In the genomic region with DNA sequence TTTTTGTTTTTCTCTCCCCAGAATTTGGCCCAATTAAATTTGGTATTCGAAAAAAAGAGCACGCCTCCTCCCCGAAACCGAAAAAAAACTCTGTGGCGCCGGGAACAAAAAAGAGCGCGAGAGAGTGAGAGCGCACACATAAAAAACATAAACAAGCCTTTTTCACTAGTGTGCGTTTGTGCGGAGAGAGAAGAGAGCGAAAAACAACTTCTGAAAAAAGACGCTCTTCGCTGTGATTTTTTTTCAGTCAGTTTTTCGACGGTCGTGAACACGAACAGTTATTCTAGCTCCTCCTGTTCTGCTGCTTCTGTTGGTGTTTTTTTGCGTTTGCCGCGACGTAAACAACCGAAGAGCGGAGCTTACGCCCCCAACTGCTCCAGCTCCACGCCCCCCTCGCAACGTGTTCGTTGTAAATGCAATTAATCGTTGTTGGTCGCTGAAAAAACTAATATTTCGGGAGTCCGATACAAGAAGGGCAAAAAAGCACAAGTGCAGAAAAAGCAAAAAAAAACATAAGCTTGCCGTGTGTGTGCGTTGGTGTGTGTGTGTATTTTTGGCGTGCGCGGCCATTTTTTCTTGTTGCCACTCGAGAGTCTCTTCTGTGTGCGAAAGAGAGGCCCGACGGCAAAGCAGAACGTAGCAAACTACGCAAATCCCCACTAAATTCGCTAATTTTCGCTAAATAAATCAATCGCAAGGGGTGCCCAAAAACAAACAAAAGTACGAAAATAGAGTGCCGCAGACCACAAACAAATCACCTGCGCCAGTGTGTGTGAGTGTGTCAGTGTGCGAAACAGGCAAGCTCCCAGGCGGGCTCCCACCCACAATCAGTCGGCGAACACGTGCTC, we compare ENCODE assay signal across 4 fruit fly cellular contexts.
TF ChIP-seq lines count a peak whose summit lies in the region.

TSS of gene sqz (plus strand) at position 240 of the 848 bp plus-strand sequence.

TF ChIP-seq in whole organism, embryonic, 481 proteins besides CTCF, POLR2A, EP300 and RAD21 (continued from another document and continues in another):
- TF ChIP-seq gsb-n (tag; optimal IDR thresholded peaks at IDR 0.05; lab: Kevin White, UChicago) (peak; percentile 21), Pdp1 (GFP tag; optimal IDR thresholded peaks at IDR 0.05; lab: Kevin White, UChicago) (no peak), ro (GFP tag; IDR thresholded peaks at IDR 0.05; lab: Robert Waterston, UW) (no peak), CG11456 (GFP tag; IDR thresholded peaks at IDR 0.05; lab: Robert Waterston, UW) (no peak), CG42726 (GFP tag; IDR thresholded peaks at IDR 0.05; lab: Robert Waterston, UW; ENCODE audit: partially characterized antibody) (no peak; the same call in 1 of the 2 replicates), H2.0 (GFP tag; IDR thresholded peaks at IDR 0.05; lab: Robert Waterston, UW) (no peak), zen (tag; optimal IDR thresholded peaks at IDR 0.05; lab: Kevin White, UChicago) (no peak), mld (GFP tag; IDR thresholded peaks at IDR 0.05; lab: Robert Waterston, UW; ENCODE audit: partially characterized antibody) (no peak), kah (GFP tag; optimal IDR thresholded peaks at IDR 0.05; lab: Kevin White, UChicago) (no peak), CG8089 (GFP tag; optimal IDR thresholded peaks at IDR 0.05; lab: Kevin White, UChicago) (no peak), H15 (GFP tag; IDR thresholded peaks at IDR 0.05; lab: Robert Waterston, UW) (no peak), bab2 (GFP tag; optimal IDR thresholded peaks at IDR 0.05; lab: Kevin White, UChicago) (no peak), Sry-δ (GFP tag; optimal IDR thresholded peaks at IDR 0.05; lab: Kevin White, UChicago) (no peak), bbx (GFP tag; IDR thresholded peaks at IDR 0.05; lab: Robert Waterston, UW; ENCODE audit: partially characterized antibody) (peak; percentile 69), CG3407 (GFP tag; optimal IDR thresholded peaks at IDR 0.05; lab: Kevin White, UChicago) (no peak), CG15011 (GFP tag; optimal IDR thresholded peaks at IDR 0.05; lab: Kevin White, UChicago) (no peak), ind (GFP tag; optimal IDR thresholded peaks at IDR 0.05; lab: Kevin White, UChicago) (no peak), CG31388 (GFP tag; optimal IDR thresholded peaks at IDR 0.05; lab: Kevin White, UChicago) (no peak), C15 (GFP tag; IDR thresholded peaks at IDR 0.05; lab: Robert Waterston, UW) (no peak), Dp (GFP tag; optimal IDR thresholded peaks at IDR 0.05; lab: Kevin White, UChicago) (no peak), CG15696 (tag; optimal IDR thresholded peaks at IDR 0.05; lab: Kevin White, UChicago) (no peak), CG10654 (GFP tag; optimal IDR thresholded peaks at IDR 0.05; lab: Kevin White, UChicago) (no peak), odd (GFP tag; optimal IDR thresholded peaks at IDR 0.05; lab: Kevin White, UChicago) (peak; percentile 26), Vsx1 (GFP tag; optimal IDR thresholded peaks at IDR 0.05; lab: Kevin White, UChicago) (no peak), stwl (tag; optimal IDR thresholded peaks at IDR 0.05; lab: Kevin White, UChicago) (no peak), HLH54F (GFP tag; optimal IDR thresholded peaks at IDR 0.05; lab: Kevin White, UChicago) (no peak), HmgZ (tag; optimal IDR thresholded peaks at IDR 0.05; lab: Kevin White, UChicago) (peak; percentile 2), pros (GFP tag; optimal IDR thresholded peaks at IDR 0.05; lab: Kevin White, UChicago) (peak; percentile 9), B-H1 (GFP tag; IDR thresholded peaks at IDR 0.05; lab: Robert Waterston, UW) (no peak; the same call in 2 of the 3 replicates), CG5180 (GFP tag; optimal IDR thresholded peaks at IDR 0.05; lab: Kevin White, UChicago) (peak; percentile 81), ato (GFP tag; IDR thresholded peaks at IDR 0.05; lab: Robert Waterston, UW; ENCODE audit: partially characterized antibody) (no peak)

TF ChIP-seq in whole organism, prepupa, 60 proteins besides CTCF, POLR2A, EP300 and RAD21 (continued from another document and continues in another):
- TF ChIP-seq spab (GFP tag; optimal IDR thresholded peaks at IDR 0.05; lab: Kevin White, UChicago) = peak; percentile 81
- no peak for TF ChIP-seq CG11902 (GFP tag; optimal IDR thresholded peaks at IDR 0.05; lab: Kevin White, UChicago)
- TF ChIP-seq Hr39 (GFP tag; optimal IDR thresholded peaks at IDR 0.05; lab: Kevin White, UChicago) = no peak
- peak; percentile 38 for TF ChIP-seq CG11762 (GFP tag; optimal IDR thresholded peaks at IDR 0.05; lab: Kevin White, UChicago; ENCODE audit: insufficient read depth)
- peak; percentile 80 for TF ChIP-seq CG8119 (GFP tag; IDR thresholded peaks at IDR 0.05; lab: Robert Waterston, UW)
- peak; percentile 50 for TF ChIP-seq esn (GFP tag; optimal IDR thresholded peaks at IDR 0.05; lab: Kevin White, UChicago)
- peak; percentile 85 for TF ChIP-seq CG6163 (GFP tag; IDR thresholded peaks at IDR 0.05; lab: Robert Waterston, UW)
- TF ChIP-seq vri (GFP tag; optimal IDR thresholded peaks at IDR 0.05; lab: Kevin White, UChicago) = peak; percentile 71
- no peak for TF ChIP-seq Ets21C (GFP tag; optimal IDR thresholded peaks at IDR 0.05; lab: Kevin White, UChicago)
- TF ChIP-seq Smox (GFP tag; optimal IDR thresholded peaks at IDR 0.05; lab: Kevin White, UChicago) = no peak
- TF ChIP-seq CG3919 (GFP tag; optimal IDR thresholded peaks at IDR 0.05; lab: Kevin White, UChicago) = peak; percentile 63
- TF ChIP-seq achi (GFP tag; optimal IDR thresholded peaks at IDR 0.05; lab: Kevin White, UChicago) = peak; percentile 45
- peak; percentile 61 for TF ChIP-seq Lpt (GFP tag; optimal IDR thresholded peaks at IDR 0.05; lab: Kevin White, UChicago)
- TF ChIP-seq ss (GFP tag; optimal IDR thresholded peaks at IDR 0.05; lab: Kevin White, UChicago) = peak; percentile 93
- TF ChIP-seq net (GFP tag; optimal IDR thresholded peaks at IDR 0.05; lab: Kevin White, UChicago) = peak; percentile 77
- peak; percentile 47 for TF ChIP-seq CG34406 (GFP tag; optimal IDR thresholded peaks at IDR 0.05; lab: Kevin White, UChicago)
- peak; percentile 24 for TF ChIP-seq CG6792 (GFP tag; optimal IDR thresholded peaks at IDR 0.05; lab: Kevin White, UChicago)
- TF ChIP-seq CG11294 (GFP tag; IDR thresholded peaks at IDR 0.05; lab: Robert Waterston, UW) = peak; percentile 27; the same call in 1 of the 2 replicates
- peak; percentile 0 for TF ChIP-seq pdm3 (GFP tag; optimal IDR thresholded peaks at IDR 0.05; lab: Kevin White, UChicago)
- peak; percentile 72 for TF ChIP-seq CG10669 (GFP tag; optimal IDR thresholded peaks at IDR 0.05; lab: Kevin White, UChicago)
- TF ChIP-seq CG32006 (GFP tag; optimal IDR thresholded peaks at IDR 0.05; lab: Kevin White, UChicago) = peak; percentile 62
- TF ChIP-seq Blimp-1 (GFP tag; optimal IDR thresholded peaks at IDR 0.05; lab: Kevin White, UChicago) = peak; percentile 64
- TF ChIP-seq CG3032 (tag; optimal IDR thresholded peaks at IDR 0.05; lab: Kevin White, UChicago) = peak; percentile 72
- TF ChIP-seq fkh (GFP tag; optimal IDR thresholded peaks at IDR 0.05; lab: Kevin White, UChicago) = peak; percentile 51
- TF ChIP-seq Eip78C (GFP tag; lab: Kevin White, UChicago) = peak; percentile 81
- no peak for TF ChIP-seq CG10631 (GFP tag; optimal IDR thresholded peaks at IDR 0.05; lab: Kevin White, UChicago)
- TF ChIP-seq CG16779 (tag; optimal IDR thresholded peaks at IDR 0.05; lab: Kevin White, UChicago) = peak; percentile 82
- TF ChIP-seq Hr4 (GFP tag; optimal IDR thresholded peaks at IDR 0.05; lab: Kevin White, UChicago) = peak; percentile 9
- peak; percentile 83 for TF ChIP-seq eg (GFP tag; IDR thresholded peaks at IDR 0.05; lab: Robert Waterston, UW)
- TF ChIP-seq svp (GFP tag; lab: Kevin White, UChicago) = peak; percentile 54
- peak; percentile 89 for TF ChIP-seq CG9139 (GFP tag; optimal IDR thresholded peaks at IDR 0.05; lab: Kevin White, UChicago)

TF ChIP-seq in whole organism, pupa, 21 proteins besides CTCF, POLR2A, EP300 and RAD21 (continued from another document):
- TF ChIP-seq CG34367 (tag; optimal IDR thresholded peaks at IDR 0.05; lab: Kevin White, UChicago) = peak; percentile 72
- peak; percentile 68 for TF ChIP-seq CG32121 (GFP tag; IDR thresholded peaks at IDR 0.05; lab: Robert Waterston, UW)
- peak; percentile 93 for TF ChIP-seq CG12605 (GFP tag; IDR thresholded peaks at IDR 0.05; lab: Robert Waterston, UW)

TF ChIP-seq in whole organism, wandering third instar larva, 38 proteins besides CTCF, POLR2A, EP300 and RAD21 (continued from another document):
- TF ChIP-seq N (GFP tag; optimal IDR thresholded peaks at IDR 0.05; lab: Kevin White, UChicago) (peak; percentile 28), Abd-B (GFP tag; optimal IDR thresholded peaks at IDR 0.05; lab: Kevin White, UChicago) (no peak), Sp1 (GFP tag; optimal IDR thresholded peaks at IDR 0.05; lab: Kevin White, UChicago) (peak; percentile 83), usp (GFP tag; optimal IDR thresholded peaks at IDR 0.05; lab: Kevin White, UChicago) (no peak), br (GFP tag; optimal IDR thresholded peaks at IDR 0.05; lab: Kevin White, UChicago) (peak; percentile 46), Mio (GFP tag; optimal IDR thresholded peaks at IDR 0.05; lab: Kevin White, UChicago) (no peak), dsf (GFP tag; optimal IDR thresholded peaks at IDR 0.05; lab: Kevin White, UChicago; ENCODE audit: borderline replicate concordance) (no peak), h (GFP tag; optimal IDR thresholded peaks at IDR 0.05; lab: Kevin White, UChicago) (peak; percentile 37), Vsx2 (GFP tag; optimal IDR thresholded peaks at IDR 0.05; lab: Kevin White, UChicago; ENCODE audit: partially characterized antibody) (peak; percentile 79), Hr83 (GFP tag; optimal IDR thresholded peaks at IDR 0.05; lab: Kevin White, UChicago; ENCODE audit: poor library complexity, severe bottlenecking) (peak; percentile 50), CrebA (GFP tag; optimal IDR thresholded peaks at IDR 0.05; lab: Kevin White, UChicago; ENCODE audit: borderline replicate concordance) (no peak), dmrt93B (GFP tag; optimal IDR thresholded peaks at IDR 0.05; lab: Kevin White, UChicago) (no peak), Dif (GFP tag; optimal IDR thresholded peaks at IDR 0.05; lab: Kevin White, UChicago; ENCODE audit: partially characterized antibody) (peak; percentile 94), Hr78 (GFP tag; optimal IDR thresholded peaks at IDR 0.05; lab: Kevin White, UChicago) (no peak), CG32264 (GFP tag; optimal IDR thresholded peaks at IDR 0.05; lab: Kevin White, UChicago) (no peak), Hnf4 (GFP tag; optimal IDR thresholded peaks at IDR 0.05; lab: Kevin White, UChicago) (peak; percentile 34)
